Worm (Caenorhabditis elegans) whole organism, L4/young adult: ENCODE data around the gene T10H4.13.

ENCODE experiments used
- W03F9.2 ChIP-seq: fragments of 150-350 bp; optimal IDR thresholded peaks from 2 replicates; lab custom pipeline; 2014; ENCODE audit warnings: missing biosample characterization, missing genetic modification characterization
- dao-5 ChIP-seq: sonication (generic microtip); optimal IDR thresholded peaks from 2 replicates; lab custom pipeline; 2016; ENCODE audit warnings: missing genotype, missing genetic modification characterization, moderate library complexity, missing compliant biosample characterization
- him-1 ChIP-seq: sonication (generic microtip); optimal IDR thresholded peaks from 2 replicates; lab custom pipeline; 2016; ENCODE audit warnings: missing genotype, missing genetic modification reagents, missing genetic modification characterization, missing compliant biosample characterization

DNA sequence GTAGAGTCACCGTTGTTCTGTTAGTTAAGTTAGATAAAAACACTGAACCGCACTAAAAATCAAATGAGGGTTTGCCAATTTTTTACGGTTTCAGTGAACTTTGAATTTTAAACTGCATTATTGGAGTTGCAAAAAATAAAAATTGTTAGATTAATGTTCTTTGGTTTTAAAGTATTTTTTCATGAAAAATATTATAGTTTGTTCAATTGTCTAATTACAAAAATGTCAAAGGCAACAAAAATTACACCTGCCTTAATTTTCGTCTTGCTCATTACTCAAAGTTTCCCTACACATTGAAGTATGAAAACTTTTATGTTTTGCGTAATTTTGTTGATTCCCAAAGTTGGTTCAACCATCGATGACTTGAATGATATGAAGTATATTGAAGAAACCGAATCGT is 43.5 kb upstream of the T10H4.13 start, which contains the start of gene irld-62:
- TF ChIP-seq him-1 (tag; lab: Kevin White, UChicago) (no peak), dao-5 (tag; lab: Kevin White, UChicago) (no peak), W03F9.2 (tag; lab: Kevin White, UChicago) (no peak)
